Worm (Caenorhabditis elegans) whole organism, late embryonic: ENCODE measurements around the gene BE10.3.

ENCODE experiments used
- C08G9.2 ChIP-seq: sonication (generic microtip); optimal IDR thresholded peaks from 2 replicates; lab custom pipeline; 2016; ENCODE audit warnings: mild to moderate bottlenecking, missing genetic modification characterization, moderate library complexity, missing compliant biosample characterization
- F13H6.1 ChIP-seq: sonication (generic microtip); optimal IDR thresholded peaks from 2 replicates; lab custom pipeline; 2016; ENCODE audit warnings: missing genetic modification characterization, missing compliant biosample characterization
- K02D7.2 ChIP-seq: sonication (generic microtip); optimal IDR thresholded peaks from 2 replicates; lab custom pipeline; 2017; ENCODE audit warnings: mild to moderate bottlenecking, missing genetic modification characterization, missing compliant biosample characterization
- ceh-18 ChIP-seq: sonication (generic microtip); optimal IDR thresholded peaks from 2 replicates; lab custom pipeline; 2016; ENCODE audit warnings: missing genetic modification characterization, missing compliant biosample characterization
- ceh-2 ChIP-seq: sonication (generic microtip); optimal IDR thresholded peaks from 2 replicates; lab custom pipeline; 2016; ENCODE audit warnings: missing genotype, missing genetic modification characterization, missing compliant biosample characterization
- ceh-24 ChIP-seq: sonication (generic microtip); optimal IDR thresholded peaks from 2 replicates; lab custom pipeline; 2016; ENCODE audit warnings: mild to moderate bottlenecking, missing genetic modification characterization, missing compliant biosample characterization
- ceh-30 ChIP-seq: fragments of 150-350 bp; optimal IDR thresholded peaks from 2 replicates; lab custom pipeline; 2014; ENCODE audit warnings: missing biosample characterization, missing genetic modification characterization
- ceh-31 ChIP-seq: sonication (generic microtip); optimal IDR thresholded peaks from 2 replicates; lab custom pipeline; 2016; ENCODE audit warnings: missing genetic modification characterization, missing compliant biosample characterization
- ceh-34 ChIP-seq: sonication (generic microtip); optimal IDR thresholded peaks from 2 replicates; lab custom pipeline; 2016; ENCODE audit warnings: mild to moderate bottlenecking, missing genetic modification characterization, missing compliant biosample characterization
- ceh-6 ChIP-seq: fragments of 200-800 bp; sonication (Bioruptor generic); optimal IDR thresholded peaks from 2 replicates; lab custom pipeline; 2018; ENCODE audit warnings: mild to moderate bottlenecking, missing genetic modification characterization, missing compliant biosample characterization
- dmd-4 ChIP-seq: sonication (generic microtip); optimal IDR thresholded peaks from 2 replicates; lab custom pipeline; 2016; ENCODE audit warnings: borderline replicate concordance, missing genetic modification characterization, missing compliant biosample characterization
- dve-1 ChIP-seq: sonication (generic microtip); optimal IDR thresholded peaks from 2 replicates; lab custom pipeline; 2017; ENCODE audit warnings: antibody characterized with exemption, mild to moderate bottlenecking, missing genetic modification characterization, missing compliant biosample characterization
- elt-4 ChIP-seq: sonication (generic microtip); optimal IDR thresholded peaks from 2 replicates; lab custom pipeline; 2016; ENCODE audit warnings: missing genetic modification characterization, missing compliant biosample characterization
- ets-4 ChIP-seq: sonication (generic microtip); optimal IDR thresholded peaks from 2 replicates; lab custom pipeline; 2016; ENCODE audit warnings: missing genetic modification characterization, missing compliant biosample characterization
- eyg-1 ChIP-seq: sonication (generic microtip); optimal IDR thresholded peaks from 2 replicates; lab custom pipeline; 2016; ENCODE audit warnings: missing genotype, missing genetic modification characterization, missing compliant biosample characterization
- fkh-10 ChIP-seq: fragments of 150-350 bp; optimal IDR thresholded peaks from 2 replicates; lab custom pipeline; 2014; ENCODE audit warnings: missing biosample characterization, missing genetic modification reagents, missing genetic modification characterization
- gmeb-2 ChIP-seq: sonication (generic microtip); optimal IDR thresholded peaks from 2 replicates; lab custom pipeline; 2016; ENCODE audit warnings: missing genetic modification characterization, inconsistent platforms, missing compliant biosample characterization
- hlh-15 ChIP-seq: sonication (generic microtip); optimal IDR thresholded peaks from 2 replicates; lab custom pipeline; 2016; ENCODE audit warnings: missing genetic modification characterization, missing compliant biosample characterization
- hlh-8 ChIP-seq: sonication (generic microtip); optimal IDR thresholded peaks from 2 replicates; lab custom pipeline; 2016; ENCODE audit warnings: missing genotype, missing genetic modification characterization, missing compliant biosample characterization
- lim-6 ChIP-seq: sonication (generic microtip); optimal IDR thresholded peaks from 2 replicates; lab custom pipeline; 2016; ENCODE audit warnings: missing genetic modification characterization, missing compliant biosample characterization
- madf-2 ChIP-seq: sonication (generic microtip); optimal IDR thresholded peaks from 2 replicates; lab custom pipeline; 2017; ENCODE audit warnings: missing genetic modification characterization, missing compliant biosample characterization
- mec-3 ChIP-seq: sonication (generic microtip); optimal IDR thresholded peaks from 2 replicates; lab custom pipeline; 2016; ENCODE audit warnings: borderline replicate concordance, missing genetic modification characterization, missing compliant biosample characterization
- nhr-11 ChIP-seq: fragments of 150-350 bp; optimal IDR thresholded peaks from 2 replicates; lab custom pipeline; 2014; ENCODE audit warnings: missing biosample characterization, missing genetic modification characterization
- npax-4 ChIP-seq: sonication (generic microtip); optimal IDR thresholded peaks from 2 replicates; lab custom pipeline; 2016; ENCODE audit warnings: missing genetic modification characterization, missing compliant biosample characterization
- odd-2 ChIP-seq: sonication (generic microtip); optimal IDR thresholded peaks from 2 replicates; lab custom pipeline; 2017; ENCODE audit warnings: antibody characterized with exemption, mild to moderate bottlenecking, missing genetic modification characterization, missing compliant biosample characterization
- pha-2 ChIP-seq: sonication (generic microtip); optimal IDR thresholded peaks from 2 replicates; lab custom pipeline; 2017; ENCODE audit warnings: mild to moderate bottlenecking, missing genetic modification characterization, missing compliant biosample characterization
- pha-4 ChIP-seq: fragments of 150-350 bp; optimal IDR thresholded peaks from 2 replicates; lab custom pipeline; 2018; ENCODE audit warnings: missing biosample characterization, missing genetic modification reagents, missing genetic modification characterization
- pqm-1 ChIP-seq: sonication (generic microtip); optimal IDR thresholded peaks from 2 replicates; lab custom pipeline; 2016; ENCODE audit warnings: missing genetic modification characterization, missing compliant biosample characterization
- pros-1 ChIP-seq: fragments of 150-350 bp; optimal IDR thresholded peaks from 2 replicates; lab custom pipeline; 2014; ENCODE audit warnings: missing biosample characterization, missing genetic modification reagents, missing genetic modification characterization
- ref-2 ChIP-seq: sonication (generic microtip); optimal IDR thresholded peaks from 2 replicates; lab custom pipeline; 2016; ENCODE audit warnings: missing genetic modification characterization, missing compliant biosample characterization
- rnt-1 ChIP-seq: sonication (generic microtip); optimal IDR thresholded peaks from 2 replicates; lab custom pipeline; 2016; ENCODE audit warnings: missing genetic modification characterization, missing compliant biosample characterization
- sox-2 ChIP-seq: fragments of 200-800 bp; sonication (Bioruptor generic); IDR thresholded peaks from 2 replicates; pipeline ENCODE4 v1.3.6; 2022; ENCODE audit warnings: missing genetic modification reagents, missing genetic modification characterization, missing compliant biosample characterization
- syd-9 ChIP-seq: sonication (generic microtip); optimal IDR thresholded peaks from 2 replicates; lab custom pipeline; 2016; ENCODE audit warnings: mild to moderate bottlenecking, missing genetic modification characterization, moderate library complexity, missing compliant biosample characterization
- tbx-2 ChIP-seq: sonication (generic microtip); optimal IDR thresholded peaks from 2 replicates; lab custom pipeline; 2016; ENCODE audit warnings: missing genetic modification characterization, missing compliant biosample characterization
- ttx-3 ChIP-seq: sonication (generic microtip); optimal IDR thresholded peaks from 2 replicates; lab custom pipeline; 2016; ENCODE audit warnings: missing genetic modification reagents, missing genetic modification characterization, missing compliant biosample characterization
- unc-86 ChIP-seq: sonication (generic microtip); optimal IDR thresholded peaks from 2 replicates; lab custom pipeline; 2016; ENCODE audit warnings: missing genetic modification characterization, missing compliant biosample characterization
- zip-5 ChIP-seq: sonication (generic microtip); optimal IDR thresholded peaks from 2 replicates; lab custom pipeline; 2016; ENCODE audit warnings: missing genetic modification characterization, missing compliant biosample characterization
- ztf-16 ChIP-seq: sonication (generic microtip); optimal IDR thresholded peaks from 2 replicates; lab custom pipeline; 2017; ENCODE audit warnings: missing genetic modification characterization, missing compliant biosample characterization

The BE10.3 gene

DNA sequence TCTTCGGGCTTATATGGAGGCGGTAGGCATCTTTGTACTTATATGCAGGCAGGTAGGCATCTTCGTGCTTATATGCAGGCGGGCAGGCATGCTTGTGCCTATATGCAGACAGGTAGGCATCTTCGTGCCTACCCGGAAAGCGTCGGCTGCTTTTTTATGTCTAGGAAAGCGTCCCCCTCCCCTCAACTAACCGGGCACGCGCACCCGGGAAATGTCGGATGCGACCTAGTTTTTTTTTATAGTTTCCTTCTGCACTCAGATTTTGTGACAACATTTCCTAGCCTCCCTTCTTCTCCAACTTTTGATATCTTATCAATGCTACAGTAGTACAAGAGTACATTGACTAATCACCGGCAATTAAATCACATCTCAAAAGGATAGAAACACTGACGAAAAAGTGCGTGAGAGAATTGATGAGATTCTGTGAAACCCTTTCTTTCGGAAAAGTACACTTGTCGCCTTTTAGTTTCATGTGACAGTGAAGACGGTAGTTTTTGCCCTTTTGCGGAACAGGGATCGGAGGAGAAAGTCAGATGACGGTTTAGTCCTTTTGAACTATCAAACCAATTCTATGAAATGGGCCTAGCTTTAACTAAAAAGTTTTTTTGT lies 41.3 kb downstream of the BE10.3 start:
- no peak for TF ChIP-seq hlh-8 (tag; lab: Kevin White, UChicago)
- no peak for TF ChIP-seq mec-3 (tag; lab: Kevin White, UChicago)
- TF ChIP-seq tbx-2 (tag; lab: Kevin White, UChicago), result no peak
- no peak for TF ChIP-seq eyg-1 (tag; lab: Kevin White, UChicago)
- no peak for TF ChIP-seq F13H6.1 (tag; lab: Kevin White, UChicago)
- TF ChIP-seq C08G9.2 (tag; lab: Kevin White, UChicago), result no peak
- TF ChIP-seq lim-6 (tag; lab: Kevin White, UChicago), result no peak
- no peak for TF ChIP-seq elt-4 (tag; lab: Kevin White, UChicago)
- TF ChIP-seq ets-4 (tag; lab: Kevin White, UChicago), result no peak
- no peak for TF ChIP-seq pqm-1 (tag; lab: Kevin White, UChicago)
- no peak for TF ChIP-seq ceh-18 (tag; lab: Kevin White, UChicago)
- TF ChIP-seq pha-2, result no peak
- TF ChIP-seq ceh-2, result no peak
- TF ChIP-seq npax-4, result no peak
- TF ChIP-seq sox-2, result no peak
- TF ChIP-seq dve-1 (tag; lab: Kevin White, UChicago), result no peak
- no peak for TF ChIP-seq odd-2
- no peak for TF ChIP-seq syd-9 (tag; lab: Kevin White, UChicago)
- no peak for TF ChIP-seq dmd-4

ce11 chrIII:12849691-12850090 lies 41.9 kb downstream of the BE10.3 start:
- no peak for TF ChIP-seq ceh-31 (tag; lab: Kevin White, UChicago)
- no peak for TF ChIP-seq sox-2
- TF ChIP-seq pha-4 (tag; lab: Kevin White, UChicago), result no peak
- no peak for TF ChIP-seq hlh-15
- no peak for TF ChIP-seq ceh-24 (tag; lab: Kevin White, UChicago)
- no peak for TF ChIP-seq ceh-18 (tag; lab: Kevin White, UChicago)
- TF ChIP-seq nhr-11, result no peak
- no peak for TF ChIP-seq mec-3 (tag; lab: Kevin White, UChicago)
- TF ChIP-seq C08G9.2 (tag; lab: Kevin White, UChicago), result no peak
- no peak for TF ChIP-seq ceh-6
- TF ChIP-seq ttx-3, result no peak
- TF ChIP-seq unc-86 (tag; lab: Kevin White, UChicago), result no peak
- no peak for TF ChIP-seq F13H6.1 (tag; lab: Kevin White, UChicago)
- TF ChIP-seq ceh-34 (tag; lab: Kevin White, UChicago), result no peak
- TF ChIP-seq ceh-30 (tag; lab: Kevin White, UChicago), result no peak
- TF ChIP-seq rnt-1 (tag; lab: Kevin White, UChicago), result no peak
- no peak for TF ChIP-seq madf-2
- no peak for TF ChIP-seq ref-2 (tag; lab: Kevin White, UChicago)
- TF ChIP-seq, all 69 proteins: peak for 0

ce11 chrIII:12851034-12851433 lies 43.2 kb downstream of the BE10.3 start:
- TF ChIP-seq pros-1 (tag; lab: Kevin White, UChicago), result no peak
- no peak for TF ChIP-seq dmd-4
- no peak for TF ChIP-seq zip-5
- no peak for TF ChIP-seq odd-2
- TF ChIP-seq pha-2, result no peak
- TF ChIP-seq unc-86 (tag; lab: Kevin White, UChicago), result no peak
- no peak for TF ChIP-seq gmeb-2 (tag; lab: Kevin White, UChicago)
- no peak for TF ChIP-seq nhr-11
- no peak for TF ChIP-seq K02D7.2 (tag; lab: Kevin White, UChicago)
- no peak for TF ChIP-seq ztf-16 (tag; lab: Kevin White, UChicago)
- TF ChIP-seq npax-4, result no peak
- TF ChIP-seq C08G9.2 (tag; lab: Kevin White, UChicago), result no peak
- no peak for TF ChIP-seq ttx-3
- TF ChIP-seq hlh-8 (tag; lab: Kevin White, UChicago), result no peak
- no peak for TF ChIP-seq fkh-10 (GFP tag; lab: Kevin White, UChicago)
